Fruit fly (Drosophila melanogaster): ENCODE measurements around the gene eIF3a.

The eIF3a gene

DNA sequence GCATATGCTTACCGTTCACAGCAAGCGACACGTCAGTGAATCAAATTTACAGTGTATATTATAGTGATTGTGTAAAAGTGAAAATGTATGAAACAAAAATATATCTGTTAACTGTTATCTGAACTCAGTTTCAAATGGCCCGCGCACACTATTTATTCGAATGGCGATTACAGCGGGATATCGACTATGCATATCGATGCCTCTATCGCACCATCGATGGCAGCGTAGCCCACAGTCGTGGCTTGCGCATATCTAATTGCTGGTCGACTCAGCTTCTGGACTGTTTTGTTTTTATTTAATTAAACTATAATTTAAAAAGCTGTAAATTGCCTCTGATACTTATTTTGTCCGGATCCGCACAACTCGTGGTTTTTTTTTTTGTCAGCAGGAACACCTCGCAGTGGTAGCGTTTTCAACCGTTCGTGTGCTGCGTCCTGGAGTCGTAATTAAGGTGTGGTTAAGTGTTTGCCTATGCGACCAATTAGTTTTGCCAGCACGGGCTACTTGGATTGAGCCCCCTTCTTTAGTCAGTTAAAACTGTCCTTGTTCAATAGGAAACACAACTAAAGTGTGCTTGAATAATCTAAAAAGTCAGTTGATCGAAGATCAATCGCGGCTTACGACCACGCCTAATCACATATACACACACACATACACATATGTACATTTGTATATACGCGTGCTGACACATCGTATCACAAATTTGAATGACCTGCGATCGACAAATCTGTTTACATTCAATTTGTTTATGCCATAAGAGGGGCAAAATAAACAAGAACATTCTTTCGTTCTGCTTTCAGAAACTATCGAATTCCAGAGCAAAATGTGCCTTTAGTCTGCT is 52.4 kb downstream of the eIF3a start, which contains the start of gene Cont (continued):
- TF ChIP-seq CG4424 (GFP tag; optimal IDR thresholded peaks at IDR 0.05): no peak
- no peak for TF ChIP-seq CG17385 (GFP tag; optimal IDR thresholded peaks at IDR 0.05)
- no peak for TF ChIP-seq CG7786 (GFP tag; optimal IDR thresholded peaks at IDR 0.05)
- no peak for TF ChIP-seq bigmax (GFP tag; optimal IDR thresholded peaks at IDR 0.05)
- TF ChIP-seq onecut (GFP tag; IDR thresholded peaks at IDR 0.05): no peak
- 0 out of 3 replicates have a peak, but pooled peaks have one; percentile 12 for TF ChIP-seq CG34422 (GFP tag; IDR thresholded peaks at IDR 0.05)
- TF ChIP-seq vnd (GFP tag; IDR thresholded peaks at IDR 0.05; ENCODE audit: partially characterized antibody): peak; percentile 86
- no peak for TF ChIP-seq lbe (GFP tag; optimal IDR thresholded peaks at IDR 0.05)
- TF ChIP-seq CG16863 (GFP tag; optimal IDR thresholded peaks at IDR 0.05): no peak
- no peak for TF ChIP-seq Hr39 (optimal IDR thresholded peaks at IDR 0.05)
- no peak for TF ChIP-seq Stat92E (GFP tag; optimal IDR thresholded peaks at IDR 0.05)
- peak; percentile 57 for TF ChIP-seq Elba2 (GFP tag; optimal IDR thresholded peaks at IDR 0.05)
- no peak for TF ChIP-seq CG13296 (GFP tag; optimal IDR thresholded peaks at IDR 0.05)
- no peak for TF ChIP-seq Ada2b (GFP tag; IDR thresholded peaks at IDR 0.05)
- TF ChIP-seq ro (GFP tag; IDR thresholded peaks at IDR 0.05): no peak
- TF ChIP-seq CG10274 (GFP tag; optimal IDR thresholded peaks at IDR 0.05): no peak
- TF ChIP-seq CG15479 (GFP tag; optimal IDR thresholded peaks at IDR 0.05): peak; percentile 12
- TF ChIP-seq hb (GFP tag; IDR thresholded peaks at IDR 0.05; ENCODE audit: partially characterized antibody): peak; percentile 94
- no peak for TF ChIP-seq CG15269 (tag; optimal IDR thresholded peaks at IDR 0.05)
- no peak for TF ChIP-seq crp (GFP tag; optimal IDR thresholded peaks at IDR 0.05)
- no peak for TF ChIP-seq sens-2 (GFP tag; IDR thresholded peaks at IDR 0.05)
- no peak for TF ChIP-seq tll (GFP tag; optimal IDR thresholded peaks at IDR 0.05)
- TF ChIP-seq Dip2 (GFP tag; IDR thresholded peaks at IDR 0.05): no peak
- no peak for TF ChIP-seq ash1 (GFP tag; optimal IDR thresholded peaks at IDR 0.05)
- TF ChIP-seq ara (GFP tag; IDR thresholded peaks at IDR 0.05): no peak
- no peak for TF ChIP-seq CG11398 (GFP tag; optimal IDR thresholded peaks at IDR 0.05)
- no peak for TF ChIP-seq so (GFP tag; IDR thresholded peaks at IDR 0.05)
- TF ChIP-seq Bgb (GFP tag; IDR thresholded peaks at IDR 0.05; ENCODE audit: partially characterized antibody): peak; percentile 97
- TF ChIP-seq CG1602 (GFP tag; optimal IDR thresholded peaks at IDR 0.05): no peak
- TF ChIP-seq schlank (tag; optimal IDR thresholded peaks at IDR 0.05): no peak
- TF ChIP-seq Tbp (GFP tag; optimal IDR thresholded peaks at IDR 0.05): no peak
- peak; percentile 86 for TF ChIP-seq sna (GFP tag; IDR thresholded peaks at IDR 0.05; ENCODE audit: partially characterized antibody)
- no peak for TF ChIP-seq CG6272 (GFP tag; IDR thresholded peaks at IDR 0.05)
- TF ChIP-seq CG1792 (GFP tag; optimal IDR thresholded peaks at IDR 0.05): no peak
- TF ChIP-seq Nf-YC (tag; optimal IDR thresholded peaks at IDR 0.05): peak; percentile 0
- TF ChIP-seq aop (GFP tag; IDR thresholded peaks at IDR 0.05): no peak
- no peak for TF ChIP-seq CG8944 (GFP tag; optimal IDR thresholded peaks at IDR 0.05)
- no peak for TF ChIP-seq trh (GFP tag; optimal IDR thresholded peaks at IDR 0.05)
- no peak for TF ChIP-seq Hr78 (GFP tag; optimal IDR thresholded peaks at IDR 0.05)
- TF ChIP-seq slp2 (GFP tag; optimal IDR thresholded peaks at IDR 0.05): no peak
- TF ChIP-seq Mes4 (GFP tag; optimal IDR thresholded peaks at IDR 0.05): no peak
- no peak for TF ChIP-seq CG11085 (GFP tag; IDR thresholded peaks at IDR 0.05)
- TF ChIP-seq dati (GFP tag; IDR thresholded peaks at IDR 0.05): no peak
- peak; percentile 94 for TF ChIP-seq CG7963 (GFP tag; IDR thresholded peaks at IDR 0.05; ENCODE audit: partially characterized antibody)
- TF ChIP-seq Abd-B (GFP tag; optimal IDR thresholded peaks at IDR 0.05): no peak
- peak; percentile 82 for TF ChIP-seq mld (GFP tag; IDR thresholded peaks at IDR 0.05; ENCODE audit: partially characterized antibody)
- TF ChIP-seq chinmo (GFP tag; IDR thresholded peaks at IDR 0.05; ENCODE audit: partially characterized antibody): peak; percentile 90; the same call in 2 of the 4 replicates

Data from whole organism, embryonic.